Fruit fly (Drosophila melanogaster) Kc167 (cell line): ENCODE results near the gene Gbeta76C.

Experiments
- Myc ChIP-seq: fragments of >200 bp; optimal IDR thresholded peaks from 2 replicates; lab custom pipeline; 2017; ENCODE audit warnings: missing external identifiers
- Sin3A ChIP-seq: fragments of >200 bp; optimal IDR thresholded peaks from 2 replicates; lab custom pipeline; 2018; ENCODE audit warnings: missing external identifiers
- h ChIP-seq: fragments of >200 bp; optimal IDR thresholded peaks from 3 replicates; lab custom pipeline; 2018; ENCODE audit warnings: missing external identifiers
- insv ChIP-seq: fragments of >200 bp; optimal IDR thresholded peaks from 3 replicates; lab custom pipeline; 2018; ENCODE audit warnings: missing external identifiers
- psq ChIP-seq: fragments of >200 bp; optimal IDR thresholded peaks from 2 replicates; lab custom pipeline; 2017; ENCODE audit warnings: missing external identifiers
- ttk ChIP-seq: sonication (Bioruptor generic); optimal IDR thresholded peaks from 2 replicates; lab custom pipeline; 2017; ENCODE audit warnings: missing external identifiers

Gbeta76C gene

DNA sequence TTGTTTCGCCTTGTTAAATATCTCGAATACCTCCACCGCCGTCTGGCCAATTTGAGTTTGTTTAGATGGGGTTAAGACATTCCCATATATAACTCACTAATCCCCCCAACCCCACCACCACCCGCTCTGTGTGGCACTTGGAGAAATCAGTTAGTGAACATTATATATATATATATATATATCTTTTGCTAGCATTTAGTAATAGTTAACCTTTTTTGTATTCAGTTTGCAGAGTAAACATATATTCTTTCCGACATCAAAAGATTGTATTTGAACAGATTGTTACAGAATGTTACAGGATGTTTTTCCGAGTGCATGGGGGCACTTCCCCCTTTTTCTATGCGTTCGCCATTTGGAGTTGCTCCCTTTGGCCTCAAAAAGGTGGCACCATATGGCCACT, 16.9 kb upstream of the Gbeta76C start:
- TF ChIP-seq insv (lab: Kevin White, UChicago) (no peak), Sin3A (no peak), Myc (no peak), h (lab: Kevin White, UChicago) (no peak), psq (lab: Kevin White, UChicago) (no peak), ttk (lab: Kevin White, UChicago) (no peak)

DNA sequence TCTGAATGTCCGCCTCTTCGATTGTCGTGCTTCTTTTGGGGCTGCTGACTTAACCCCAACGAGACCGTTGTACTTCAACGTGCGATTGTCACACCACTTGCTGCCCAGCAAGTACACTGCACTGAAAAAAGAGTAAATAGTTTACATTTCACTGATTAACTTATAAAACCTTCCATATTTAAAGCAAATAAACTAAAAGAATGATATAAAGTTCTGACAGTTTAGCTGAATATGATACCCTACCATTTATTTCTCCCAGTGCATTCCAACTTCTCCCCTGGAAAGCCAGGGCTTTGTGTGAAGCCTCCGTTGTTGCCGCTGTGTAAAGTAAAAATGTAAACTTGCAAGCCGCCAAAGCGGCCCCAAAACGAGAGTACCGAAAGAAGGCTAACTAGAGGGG, 13.1 kb upstream of the Gbeta76C start:
- TF ChIP-seq insv (lab: Kevin White, UChicago) = no peak
- no peak for TF ChIP-seq h (lab: Kevin White, UChicago)
- TF ChIP-seq psq (lab: Kevin White, UChicago) = no peak
- no peak for TF ChIP-seq ttk (lab: Kevin White, UChicago)
- no peak for TF ChIP-seq Myc
- TF ChIP-seq Sin3A = no peak

DNA sequence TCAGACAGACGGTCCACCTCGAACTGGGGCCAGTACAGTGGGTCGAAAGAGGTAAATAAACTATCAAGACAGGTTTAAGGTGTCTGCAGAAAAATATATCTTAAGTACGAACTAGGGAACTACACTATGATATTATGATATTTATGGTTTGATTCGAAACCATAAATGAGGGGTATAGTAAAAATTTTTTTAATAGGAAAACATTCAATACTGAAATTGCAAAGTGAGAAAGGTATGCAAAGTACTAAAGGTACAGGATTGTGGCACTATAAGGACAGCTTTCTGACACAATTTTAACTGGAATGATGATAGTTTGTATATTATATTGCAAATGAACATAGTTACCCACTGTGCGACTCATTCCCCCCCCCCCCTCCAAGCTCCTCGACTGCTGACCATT, 11.4 kb upstream of the Gbeta76C start:
- no peak for TF ChIP-seq Myc
- no peak for TF ChIP-seq Sin3A

DNA sequence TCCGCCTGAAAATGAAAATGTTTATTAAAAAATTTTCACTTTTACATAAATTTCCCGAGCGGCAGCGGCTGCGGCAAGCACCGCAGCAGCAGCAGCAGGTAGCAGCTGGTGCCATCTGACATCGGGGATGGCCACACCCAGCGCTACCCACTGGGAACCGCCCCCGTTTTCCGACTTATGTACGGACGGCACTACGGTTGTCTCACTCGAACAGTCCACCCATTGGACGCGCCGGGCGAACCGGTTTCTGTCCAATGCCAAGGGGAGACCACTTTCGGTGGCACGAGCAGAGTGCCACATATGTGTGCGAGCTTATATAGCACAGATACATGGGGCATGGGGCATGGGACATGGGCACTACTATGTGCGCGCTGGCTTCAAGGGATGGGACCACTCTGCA, 4.5 kb upstream of the Gbeta76C start:
- TF ChIP-seq Sin3A (no peak), psq (lab: Kevin White, UChicago) (no peak), insv (lab: Kevin White, UChicago) (no peak)

DNA sequence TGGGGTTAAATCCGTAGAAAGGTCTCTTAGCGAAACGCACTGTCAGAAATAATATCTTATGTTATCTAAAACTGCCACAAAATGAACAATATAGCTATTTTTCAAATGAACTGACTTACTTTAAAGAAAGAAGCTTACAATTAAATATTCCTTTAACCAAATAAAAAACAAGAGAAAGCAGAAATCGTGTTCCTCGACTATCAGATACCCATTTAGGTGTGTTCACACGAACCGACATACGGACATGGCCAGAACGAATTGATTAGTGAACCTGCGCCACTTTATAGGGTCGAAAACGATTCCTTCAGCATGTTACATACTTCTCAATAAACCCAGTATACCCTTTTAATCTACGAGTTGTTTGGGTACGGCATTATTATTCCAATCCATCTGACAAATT, 3.9 kb upstream of the Gbeta76C start:
- TF ChIP-seq ttk (lab: Kevin White, UChicago) = no peak
- TF ChIP-seq h (lab: Kevin White, UChicago) = no peak
- TF ChIP-seq Myc = no peak
- no peak for TF ChIP-seq psq (lab: Kevin White, UChicago)
- no peak for TF ChIP-seq insv (lab: Kevin White, UChicago)
- TF ChIP-seq Sin3A = no peak

DNA sequence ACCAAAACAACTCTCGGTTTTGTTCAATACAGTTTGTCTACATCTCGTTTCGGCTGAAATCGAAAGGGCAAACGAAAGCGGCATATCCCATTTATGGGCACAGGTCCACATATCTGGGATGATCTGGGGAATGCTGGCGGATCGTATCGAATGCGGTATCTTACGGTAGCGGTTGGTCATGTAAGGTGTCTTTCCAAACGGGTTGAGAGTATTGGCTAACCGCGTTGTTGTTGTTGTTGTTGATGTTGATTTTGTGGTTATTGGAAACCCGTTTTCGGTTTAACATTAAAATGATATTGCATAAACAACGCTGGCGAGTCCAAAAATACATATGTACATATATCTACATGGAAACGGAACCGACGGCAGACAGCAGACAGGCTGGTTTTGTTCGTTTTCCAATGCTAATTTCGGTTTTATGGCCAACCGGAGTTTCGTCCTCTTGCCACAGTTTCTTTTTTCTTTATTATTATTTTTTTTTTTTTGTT, 6.8 kb downstream of the Gbeta76C start:
- TF ChIP-seq h (lab: Kevin White, UChicago) = no peak
- no peak for TF ChIP-seq psq (lab: Kevin White, UChicago)
- no peak for TF ChIP-seq ttk (lab: Kevin White, UChicago)
- no peak for TF ChIP-seq Sin3A

DNA sequence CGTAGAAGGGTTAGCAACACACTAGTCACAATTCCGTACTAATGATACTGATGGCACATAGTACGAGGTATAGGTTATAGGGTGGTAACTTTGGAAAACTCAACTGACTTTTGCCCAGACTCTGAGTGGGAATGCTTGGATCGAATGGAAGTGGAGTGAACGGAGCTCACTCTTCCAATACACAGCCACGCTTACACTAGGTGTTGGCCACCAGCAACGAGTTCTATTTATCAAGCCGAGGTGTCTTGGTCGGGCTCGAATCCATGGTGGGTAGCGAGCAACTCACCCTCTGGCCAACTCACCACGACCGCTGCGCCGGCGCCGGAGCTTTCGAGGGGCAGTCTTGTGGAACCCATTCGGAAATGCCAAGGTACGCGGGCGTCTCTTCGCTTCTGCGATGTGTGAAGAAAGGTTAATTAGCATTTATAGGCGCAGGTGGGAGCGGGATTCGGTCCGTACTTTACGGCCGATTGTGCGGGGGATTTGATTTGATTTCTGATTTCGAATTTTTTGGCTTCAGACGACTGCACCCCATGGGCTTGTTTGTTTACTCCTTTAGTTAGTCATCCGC, 7.7 kb downstream of the Gbeta76C start, which contains the start of gene verm:
verm (minus strand) TSS at position 204 of the 571 bp plus-strand sequence.
- TF ChIP-seq psq (lab: Kevin White, UChicago) (no peak), Sin3A (no peak), insv (lab: Kevin White, UChicago) (no peak), ttk (lab: Kevin White, UChicago) (no peak), Myc (no peak)

DNA sequence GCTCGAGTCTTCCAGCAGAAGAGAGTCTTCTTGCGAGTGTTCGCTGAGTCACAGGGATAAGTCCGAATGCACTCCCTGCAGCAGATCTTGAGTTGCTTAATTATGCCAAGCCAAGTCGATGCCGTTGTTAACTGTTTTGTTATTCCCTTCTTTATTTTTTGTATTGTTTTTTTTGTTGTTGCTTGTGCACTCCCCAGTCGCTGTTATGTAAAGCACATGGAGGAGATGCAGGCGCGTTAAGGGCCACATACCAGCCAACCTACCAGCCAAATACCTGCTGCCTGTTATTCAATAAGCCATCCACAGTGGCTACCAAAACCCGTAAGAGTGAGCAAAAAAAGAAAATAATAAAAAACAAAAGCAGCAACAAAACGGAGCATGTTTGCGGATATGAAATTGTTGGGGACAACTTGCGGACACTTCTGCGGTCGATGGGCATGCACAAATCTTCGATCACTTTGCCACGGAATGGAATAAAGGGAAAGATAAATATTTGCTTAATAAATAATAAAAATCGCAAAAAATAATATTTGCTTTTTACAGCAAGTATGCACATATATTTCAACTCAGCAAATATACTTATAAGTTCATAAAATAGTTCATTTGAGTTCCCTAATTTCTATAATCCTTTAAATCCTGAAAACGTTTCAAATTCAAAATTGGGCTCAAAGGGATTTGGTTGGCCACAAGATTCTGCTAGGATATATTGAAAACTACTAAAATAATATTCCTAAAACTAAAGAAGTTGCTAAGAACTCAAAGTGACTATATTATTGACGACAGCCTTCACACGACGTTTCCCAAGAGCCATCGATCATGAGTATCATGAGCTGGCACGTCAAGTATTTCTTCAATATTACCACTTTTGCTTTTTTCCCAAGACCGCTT, 8.9 kb downstream of the Gbeta76C start:
- TF ChIP-seq psq (lab: Kevin White, UChicago) (no peak), insv (lab: Kevin White, UChicago) (no peak), Myc (no peak), h (lab: Kevin White, UChicago) (no peak), ttk (lab: Kevin White, UChicago) (no peak), Sin3A (no peak)

DNA sequence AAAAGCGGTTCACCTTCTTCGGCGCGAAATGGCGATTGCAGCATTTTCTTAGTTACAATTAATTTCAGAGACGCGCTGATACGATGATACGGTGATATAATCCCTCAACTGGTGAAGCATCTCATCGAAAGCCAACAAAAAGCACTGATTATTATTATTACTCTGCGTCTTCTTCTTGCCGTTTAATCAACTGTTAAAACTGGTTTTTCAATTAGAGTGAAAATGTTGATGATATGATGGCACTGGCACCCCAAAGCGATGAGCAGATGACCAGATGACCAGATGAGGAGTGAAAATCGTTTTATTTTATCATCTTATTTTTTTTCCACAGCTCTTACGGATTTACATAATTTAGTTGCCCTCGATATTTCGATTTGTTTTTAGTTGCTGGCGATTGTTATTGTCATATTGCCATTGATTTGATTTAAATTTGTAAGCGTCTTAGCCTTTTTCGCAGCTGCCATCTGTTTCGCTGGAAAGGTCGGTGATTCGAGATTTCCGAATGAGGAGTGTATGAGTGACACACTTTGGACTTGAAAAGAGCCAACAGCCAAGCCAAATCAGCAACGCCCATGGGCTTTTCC, 10.1 kb downstream of the Gbeta76C start:
- no peak for TF ChIP-seq Myc
- no peak for TF ChIP-seq insv (lab: Kevin White, UChicago)
- TF ChIP-seq h (lab: Kevin White, UChicago) = no peak
- TF ChIP-seq psq (lab: Kevin White, UChicago) = no peak
- no peak for TF ChIP-seq Sin3A
- no peak for TF ChIP-seq ttk (lab: Kevin White, UChicago)

DNA sequence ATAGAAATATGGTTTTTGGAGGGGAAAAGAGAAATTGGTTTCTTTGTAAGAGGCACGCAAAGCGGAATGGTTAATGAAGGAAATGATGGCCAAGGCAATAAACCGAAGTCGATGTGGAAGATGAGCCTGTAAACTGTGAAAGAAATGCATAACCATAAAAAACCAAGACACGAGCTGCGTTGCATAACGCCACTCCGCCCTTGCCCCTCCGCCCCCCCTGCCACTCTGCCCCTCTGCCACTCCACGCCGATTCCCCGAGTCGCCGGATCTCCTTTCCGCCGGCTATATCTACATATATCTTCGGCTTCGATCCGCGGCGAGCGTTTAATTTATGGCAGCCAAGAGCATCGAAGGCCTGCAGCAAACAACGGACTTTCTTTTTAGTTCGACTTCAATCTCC, 11.2 kb downstream of the Gbeta76C start:
- TF ChIP-seq Myc (no peak), h (lab: Kevin White, UChicago) (no peak), ttk (lab: Kevin White, UChicago) (no peak), Sin3A (no peak), psq (lab: Kevin White, UChicago) (no peak), insv (lab: Kevin White, UChicago) (no peak)

DNA sequence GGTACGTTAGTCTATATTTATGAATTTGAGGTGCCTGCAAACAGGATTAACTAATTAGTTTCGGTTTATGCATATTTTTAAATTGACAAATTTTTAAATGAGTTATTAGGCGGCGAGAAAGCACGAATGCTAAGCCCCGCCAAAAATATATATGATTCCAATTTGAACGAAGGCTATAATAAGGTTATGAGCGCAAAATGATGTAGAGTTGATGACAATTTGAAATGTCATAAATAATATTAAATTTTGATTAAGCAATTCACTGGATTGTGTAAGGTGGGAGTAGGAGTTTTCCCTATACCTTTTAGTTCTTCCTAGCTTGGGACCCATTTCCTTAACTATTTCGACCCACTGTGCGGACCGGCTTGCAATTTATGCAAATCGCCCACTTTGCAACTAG, 12.2 kb downstream of the Gbeta76C start:
- no peak for TF ChIP-seq Sin3A
- TF ChIP-seq h (lab: Kevin White, UChicago) = no peak
- TF ChIP-seq insv (lab: Kevin White, UChicago) = no peak
- TF ChIP-seq psq (lab: Kevin White, UChicago) = no peak

DNA sequence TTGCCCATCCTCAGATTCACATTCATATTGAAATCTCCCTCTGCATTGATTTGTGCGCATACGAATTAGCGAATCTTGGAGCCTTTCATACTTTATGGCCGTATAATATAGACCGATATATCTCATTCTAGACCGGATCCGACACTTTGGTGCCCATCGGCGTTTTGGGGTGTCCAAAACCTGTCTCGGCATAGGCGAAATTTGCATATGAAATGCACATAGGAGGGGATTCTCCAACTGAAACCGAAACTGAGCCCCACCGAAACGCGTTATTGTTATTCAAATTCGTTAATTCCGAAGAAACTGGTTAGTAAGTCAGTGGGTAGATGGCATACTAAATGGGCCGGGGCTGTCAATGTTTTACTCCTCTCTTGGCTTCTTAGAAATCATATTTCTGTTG, 13.0 kb downstream of the Gbeta76C start:
- no peak for TF ChIP-seq Sin3A
- TF ChIP-seq Myc = no peak
- TF ChIP-seq h (lab: Kevin White, UChicago) = no peak
- no peak for TF ChIP-seq ttk (lab: Kevin White, UChicago)
- no peak for TF ChIP-seq insv (lab: Kevin White, UChicago)
- no peak for TF ChIP-seq psq (lab: Kevin White, UChicago)
